Fruit fly (Drosophila melanogaster): ENCODE results near the gene CG15892.

CG15892 gene

DNA sequence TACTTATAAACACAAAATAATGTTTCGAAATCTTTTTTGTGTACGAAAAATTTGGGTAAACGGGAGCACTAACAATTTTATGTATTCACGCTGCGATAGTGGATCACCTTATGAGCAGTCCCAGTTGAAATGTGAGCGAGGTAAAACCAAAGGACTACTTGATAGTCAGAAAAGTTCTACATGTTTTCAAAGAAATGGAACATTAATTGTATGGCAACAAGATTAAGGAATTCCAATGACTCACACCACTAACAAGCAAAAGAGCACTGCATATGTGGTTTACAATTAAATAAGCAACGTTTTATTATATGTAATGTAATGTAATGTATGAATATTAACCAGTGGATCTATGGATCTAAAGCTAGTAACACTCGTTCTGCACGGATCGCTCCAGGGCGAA, at the start of gene CG15892:
CG15892 (minus strand) TSS at position 101 of the 400 bp plus-strand sequence.
- TF ChIP-seq h (optimal IDR thresholded peaks at IDR 0.05) (no peak), Sin3A (optimal IDR thresholded peaks at IDR 0.05) (no peak), ttk (optimal IDR thresholded peaks at IDR 0.05) (no peak), insv (optimal IDR thresholded peaks at IDR 0.05) (no peak), psq (optimal IDR thresholded peaks at IDR 0.05) (no peak), Myc (optimal IDR thresholded peaks at IDR 0.05) (no peak)

DNA sequence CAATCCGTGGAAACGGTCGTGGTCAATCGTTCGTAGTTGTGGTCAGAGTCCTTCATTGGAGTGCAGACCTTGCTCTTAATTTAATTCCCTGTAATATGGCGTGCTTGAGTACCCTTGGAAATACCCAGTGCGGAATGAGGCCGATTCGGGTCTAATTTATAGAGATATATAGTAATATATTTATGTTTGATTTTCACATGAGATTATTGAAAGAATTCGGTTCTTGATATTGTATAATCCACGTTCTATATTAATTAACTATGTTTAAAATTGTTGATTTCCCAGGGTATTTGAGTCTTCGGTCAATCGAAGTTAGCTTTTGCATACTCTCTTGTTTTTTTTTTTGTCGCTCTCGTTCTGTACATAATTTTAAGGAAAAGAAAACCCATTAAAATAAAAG, 49.2 kb upstream of the CG15892 start:
- TF ChIP-seq psq (optimal IDR thresholded peaks at IDR 0.05) (no peak), ttk (optimal IDR thresholded peaks at IDR 0.05) (no peak), Myc (optimal IDR thresholded peaks at IDR 0.05) (no peak), insv (optimal IDR thresholded peaks at IDR 0.05) (no peak), h (optimal IDR thresholded peaks at IDR 0.05) (no peak), Sin3A (optimal IDR thresholded peaks at IDR 0.05) (no peak)

- TF ChIP-seq h (optimal IDR thresholded peaks at IDR 0.05), result no peak
- TF ChIP-seq psq (optimal IDR thresholded peaks at IDR 0.05), result no peak
- TF ChIP-seq ttk (optimal IDR thresholded peaks at IDR 0.05), result no peak
- no peak for TF ChIP-seq Sin3A (optimal IDR thresholded peaks at IDR 0.05)
- no peak for TF ChIP-seq insv (optimal IDR thresholded peaks at IDR 0.05)
- no peak for TF ChIP-seq Myc (optimal IDR thresholded peaks at IDR 0.05)
These were observed 47.5 kb upstream of the CG15892 start for dm6 chrX:6341678-6342077.

DNA sequence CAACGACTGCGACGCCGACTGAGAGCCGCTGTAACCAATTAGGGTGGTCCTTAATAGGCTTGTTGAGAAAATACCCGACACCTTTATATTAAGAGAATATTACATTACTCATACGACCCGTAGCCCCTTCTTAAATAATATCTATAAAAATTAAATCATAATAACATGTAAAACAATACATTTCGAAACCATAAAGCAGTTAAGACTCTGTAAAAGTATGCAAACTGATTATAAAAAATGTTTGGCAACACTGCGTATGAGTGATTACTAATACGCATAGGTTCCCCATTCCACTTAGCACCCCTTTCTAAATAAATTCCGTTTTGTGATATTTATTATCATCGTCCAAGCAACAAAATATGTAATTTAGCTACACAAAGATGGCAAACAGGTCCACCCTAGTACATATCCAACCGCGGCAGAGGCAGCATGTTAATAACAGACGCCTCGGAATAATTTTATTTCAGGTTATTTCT, 46.5 kb upstream of the CG15892 start:
- TF ChIP-seq insv (optimal IDR thresholded peaks at IDR 0.05), result no peak
- TF ChIP-seq h (optimal IDR thresholded peaks at IDR 0.05), result no peak
- no peak for TF ChIP-seq psq (optimal IDR thresholded peaks at IDR 0.05)
- TF ChIP-seq Sin3A (optimal IDR thresholded peaks at IDR 0.05), result no peak
- no peak for TF ChIP-seq ttk (optimal IDR thresholded peaks at IDR 0.05)
- TF ChIP-seq Myc (optimal IDR thresholded peaks at IDR 0.05), result no peak

- TF ChIP-seq psq (optimal IDR thresholded peaks at IDR 0.05) (no peak), ttk (optimal IDR thresholded peaks at IDR 0.05) (no peak), Sin3A (optimal IDR thresholded peaks at IDR 0.05) (no peak), h (optimal IDR thresholded peaks at IDR 0.05) (no peak), Myc (optimal IDR thresholded peaks at IDR 0.05) (no peak), insv (optimal IDR thresholded peaks at IDR 0.05) (no peak)
These were observed 45.9 kb upstream of the CG15892 start for dm6 chrX:6339970-6340548.

dm6 chrX:6338738-6339614, 44.8 kb upstream of the CG15892 start:
- no peak for TF ChIP-seq ttk (optimal IDR thresholded peaks at IDR 0.05)
- TF ChIP-seq insv (optimal IDR thresholded peaks at IDR 0.05), result no peak
- TF ChIP-seq psq (optimal IDR thresholded peaks at IDR 0.05), result no peak
- TF ChIP-seq Sin3A (optimal IDR thresholded peaks at IDR 0.05), result no peak
- no peak for TF ChIP-seq h (optimal IDR thresholded peaks at IDR 0.05)
- TF ChIP-seq Myc (optimal IDR thresholded peaks at IDR 0.05), result no peak

DNA sequence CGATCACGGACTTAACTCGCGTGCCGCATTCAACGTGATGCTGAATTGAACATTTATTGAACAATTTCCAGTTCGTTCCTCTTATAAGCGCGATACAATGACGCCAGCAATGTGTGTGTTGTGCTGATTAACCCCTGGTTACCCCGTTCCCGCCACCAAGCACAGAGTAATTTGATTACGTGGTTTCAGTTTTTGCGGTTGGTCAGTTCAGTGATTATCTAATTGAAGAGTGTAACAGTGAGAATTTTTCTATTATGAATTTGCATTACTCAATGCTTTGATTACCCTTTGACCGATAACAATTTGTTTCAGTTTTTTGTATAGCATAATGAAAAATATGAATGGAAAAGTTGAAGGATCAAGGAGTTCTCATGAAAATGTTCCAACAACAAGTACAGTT, 43.6 kb upstream of the CG15892 start, which contains the start of gene CG3842:
CG3842 (plus strand) TSS at position 61 of the 400 bp plus-strand sequence.
- TF ChIP-seq Sin3A (optimal IDR thresholded peaks at IDR 0.05) (no peak), Myc (optimal IDR thresholded peaks at IDR 0.05) (no peak), h (optimal IDR thresholded peaks at IDR 0.05) (no peak), insv (optimal IDR thresholded peaks at IDR 0.05) (no peak), psq (optimal IDR thresholded peaks at IDR 0.05) (no peak), ttk (optimal IDR thresholded peaks at IDR 0.05) (no peak)

DNA sequence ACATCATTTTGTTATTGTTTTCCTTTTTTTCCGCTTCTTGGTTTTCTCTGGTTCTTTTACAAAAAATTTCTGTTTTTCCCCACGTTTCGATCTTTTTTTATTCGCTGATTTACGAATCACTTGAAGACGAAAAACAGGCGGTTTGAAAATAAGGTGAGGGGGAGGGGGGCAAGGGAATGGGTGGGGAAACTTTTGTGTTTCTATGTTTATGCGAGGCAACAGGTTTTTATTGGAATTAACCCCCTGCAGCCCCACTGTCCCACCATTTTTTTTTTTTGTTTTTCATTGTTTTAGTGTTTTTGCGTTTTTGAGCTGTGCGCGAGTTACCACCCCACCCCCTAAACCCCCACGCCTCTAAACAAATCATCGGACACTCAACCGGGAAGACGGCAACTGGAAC, 40.8 kb upstream of the CG15892 start:
- TF ChIP-seq psq (optimal IDR thresholded peaks at IDR 0.05), result no peak
- TF ChIP-seq Sin3A (optimal IDR thresholded peaks at IDR 0.05), result no peak
- no peak for TF ChIP-seq ttk (optimal IDR thresholded peaks at IDR 0.05)
- TF ChIP-seq h (optimal IDR thresholded peaks at IDR 0.05), result no peak
- TF ChIP-seq insv (optimal IDR thresholded peaks at IDR 0.05), result no peak
- TF ChIP-seq Myc (optimal IDR thresholded peaks at IDR 0.05), result no peak

- TF ChIP-seq Sin3A (optimal IDR thresholded peaks at IDR 0.05) (no peak), insv (optimal IDR thresholded peaks at IDR 0.05) (no peak), ttk (optimal IDR thresholded peaks at IDR 0.05) (no peak), h (optimal IDR thresholded peaks at IDR 0.05) (no peak), psq (optimal IDR thresholded peaks at IDR 0.05) (no peak), Myc (optimal IDR thresholded peaks at IDR 0.05) (no peak)
These were observed 39.0 kb upstream of the CG15892 start for dm6 chrX:6332988-6333719.

- TF ChIP-seq Sin3A (optimal IDR thresholded peaks at IDR 0.05), result no peak
- no peak for TF ChIP-seq insv (optimal IDR thresholded peaks at IDR 0.05)
- TF ChIP-seq psq (optimal IDR thresholded peaks at IDR 0.05), result no peak
- no peak for TF ChIP-seq ttk (optimal IDR thresholded peaks at IDR 0.05)
- TF ChIP-seq Myc (optimal IDR thresholded peaks at IDR 0.05), result no peak
These were observed 36.3 kb upstream of the CG15892 start, which contains the start of gene CG42240 for dm6 chrX:6330369-6330949. Gene CG42240 (plus strand): TSS chrX:6330842.

DNA sequence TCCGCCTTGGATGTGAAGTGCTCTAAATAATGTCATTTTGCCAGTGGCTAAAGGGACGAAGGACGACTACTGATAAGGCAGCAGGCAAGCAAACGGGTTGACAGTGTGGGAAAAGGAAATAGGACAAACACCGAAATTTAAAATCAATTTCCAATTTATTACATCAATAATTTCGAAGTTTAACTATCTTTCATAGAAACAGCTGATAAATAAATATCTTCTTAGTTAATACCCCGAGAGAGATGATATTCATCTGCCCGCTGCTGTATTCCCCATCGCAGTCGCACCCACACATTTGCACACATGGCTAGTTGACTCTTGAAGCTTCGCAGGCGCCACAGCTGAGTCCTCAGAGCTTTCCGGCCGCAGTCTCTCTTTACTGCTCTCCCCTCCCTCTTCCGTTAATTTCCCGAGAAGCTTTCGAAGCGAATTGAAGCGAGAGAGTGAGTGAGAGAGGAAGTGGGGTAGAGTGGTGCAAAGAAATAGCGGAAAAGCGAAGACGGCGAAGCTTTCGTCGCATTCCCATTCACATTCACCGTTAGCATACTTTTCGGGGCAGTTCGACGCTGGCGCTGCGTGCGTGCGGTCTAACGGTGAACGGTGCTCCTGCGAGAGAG, 22.8 kb upstream of the CG15892 start:
- TF ChIP-seq insv (optimal IDR thresholded peaks at IDR 0.05), result no peak
- no peak for TF ChIP-seq Myc (optimal IDR thresholded peaks at IDR 0.05)
- no peak for TF ChIP-seq psq (optimal IDR thresholded peaks at IDR 0.05)
- TF ChIP-seq Sin3A (optimal IDR thresholded peaks at IDR 0.05), result no peak
- no peak for TF ChIP-seq ttk (optimal IDR thresholded peaks at IDR 0.05)
- TF ChIP-seq h (optimal IDR thresholded peaks at IDR 0.05), result no peak
